Fruit fly (Drosophila melanogaster): ENCODE results near the gene chif.

DNA sequence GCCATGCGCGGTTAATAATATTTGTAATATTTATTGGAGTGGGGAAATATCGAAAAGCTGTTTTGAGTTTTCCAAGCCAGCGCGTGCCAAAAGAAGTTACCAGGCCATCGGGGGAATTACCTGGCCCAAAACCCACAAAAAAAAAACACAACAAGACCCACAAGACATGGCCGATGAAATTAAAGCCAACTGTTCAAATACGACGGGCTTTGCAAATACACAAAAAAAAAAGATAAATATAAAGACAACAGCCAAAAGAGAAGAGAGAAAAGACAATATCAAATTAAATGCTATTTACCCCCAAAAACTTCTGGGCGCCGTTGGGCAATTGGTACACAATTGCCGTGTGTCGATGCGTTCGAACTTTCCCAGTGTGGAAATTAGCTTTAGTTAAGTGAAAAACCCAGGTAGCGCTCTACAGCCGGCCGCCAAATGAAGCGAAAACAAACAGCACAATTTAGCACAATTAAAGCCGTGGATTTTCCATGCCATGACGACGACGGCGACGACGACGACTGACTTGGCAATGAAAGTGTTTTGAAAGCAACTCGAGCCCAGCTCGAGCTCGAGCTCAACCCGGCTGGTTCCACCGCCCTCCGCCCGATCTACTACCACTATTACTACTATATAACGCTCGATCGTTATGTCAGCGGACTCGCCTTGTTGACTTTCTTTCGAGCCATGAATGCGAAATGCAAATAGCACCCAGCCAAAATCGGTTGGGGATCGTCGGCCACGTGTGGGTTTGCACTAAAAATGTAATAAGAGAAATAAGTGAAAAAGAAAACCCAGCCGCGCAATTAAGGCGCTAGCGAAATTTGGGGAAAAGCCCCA, 34.4 kb downstream of the chif start:
- TF ChIP-seq br (GFP tag; optimal IDR thresholded peaks at IDR 0.05) (peak; percentile 50), Rel (GFP tag; optimal IDR thresholded peaks at IDR 0.05) (no peak), Rel (tag; optimal IDR thresholded peaks at IDR 0.05) (peak; percentile 54)

All from whole organism, wandering third instar larva.